Worm (Caenorhabditis elegans): ENCODE data around the gene C30F2.2.

- no peak for TF ChIP-seq ref-1 (GFP tag; conservative IDR thresholded peaks at IDR 0.05)
- no peak for TF ChIP-seq tab-1 (GFP tag; IDR thresholded peaks at IDR 0.05)
Observed at ce11 chrX:16131044-16131443, 46.0 kb upstream of the C30F2.2 start.
